Worm (Caenorhabditis elegans) whole organism, L4 larva: Measurements from ENCODE around the gene cwp-1.

Source experiments
- F10B5.3 ChIP-seq: sonication (generic microtip); optimal IDR thresholded peaks from 2 replicates; lab custom pipeline; 2016; ENCODE audit warnings: mild to moderate bottlenecking, missing genetic modification characterization, missing compliant biosample characterization
- F49E8.2 ChIP-seq: sonication (generic microtip); optimal IDR thresholded peaks from 2 replicates; lab custom pipeline; 2016; ENCODE audit warnings: missing compliant biosample characterization, mild to moderate bottlenecking, missing genetic modification characterization, borderline replicate concordance
- Y105C5A.15 ChIP-seq: fragments of 200-800 bp; sonication (Bioruptor generic); IDR thresholded peaks from 2 replicates; pipeline ENCODE4 v1.3.6; 2022; ENCODE audit warnings: missing genetic modification characterization, missing compliant biosample characterization
- Y48G9A.11 ChIP-seq: fragments of 200-800 bp; sonication (Bioruptor generic); IDR thresholded peaks from 2 replicates; pipeline ENCODE4 v1.3.6; 2022; ENCODE audit warnings: missing genetic modification reagents, missing genetic modification characterization, missing compliant biosample characterization
- ceh-44 ChIP-seq: fragments of 200-800 bp; sonication (Bioruptor generic); IDR thresholded peaks from 2 replicates; pipeline ENCODE4 v1.3.6; 2022; ENCODE audit warnings: missing genetic modification reagents, missing genetic modification characterization, missing compliant biosample characterization
- cey-2 ChIP-seq: sonication (generic microtip); optimal IDR thresholded peaks from 3 replicates; lab custom pipeline; 2017; ENCODE audit warnings: missing genetic modification characterization, mild to moderate bottlenecking, missing compliant biosample characterization, antibody characterized with exemption, borderline replicate concordance; ENCODE audit not compliant: insufficient read depth
- daf-16 ChIP-seq, 3 experiments: sonication (generic microtip); optimal IDR thresholded peaks; 2 replicates each; lab custom pipeline; 2016 to 2017; ENCODE audit warnings: missing genetic modification characterization in 3 of 3, missing genetic modification reagents in 3 of 3, mild to moderate bottlenecking in 2 of 3, missing compliant biosample characterization in 2 of 3, missing biosample characterization in 1 of 3, moderate library complexity in 1 of 3
- daf-19 ChIP-seq: fragments of 200-800 bp; sonication (Bioruptor generic); conservative IDR thresholded peaks from 2 replicates; pipeline ENCODE4 v1.3.6; 2022; ENCODE audit warnings: missing genetic modification characterization, missing compliant biosample characterization
- dmd-6 ChIP-seq: fragments of 200-800 bp; sonication (Bioruptor generic); IDR thresholded peaks from 2 replicates; pipeline ENCODE4 v1.3.6; 2022; ENCODE audit warnings: missing genetic modification reagents, missing genetic modification characterization, missing compliant biosample characterization
- dmd-8 ChIP-seq: fragments of 200-800 bp; sonication (Bioruptor generic); IDR thresholded peaks from 2 replicates; pipeline ENCODE4 v1.3.6; 2022; ENCODE audit warnings: missing genetic modification characterization, missing compliant biosample characterization
- dve-1 ChIP-seq: sonication (generic microtip); optimal IDR thresholded peaks from 2 replicates; lab custom pipeline; 2017; ENCODE audit warnings: antibody characterized with exemption, mild to moderate bottlenecking, missing genetic modification characterization, missing compliant biosample characterization; ENCODE audit not compliant: insufficient read depth
- egl-43 ChIP-seq: fragments of 200-800 bp; sonication (Bioruptor generic); IDR thresholded peaks from 2 replicates; pipeline ENCODE4 v1.3.6; 2022; ENCODE audit warnings: missing genetic modification reagents, missing genetic modification characterization, missing compliant biosample characterization
- gei-8 ChIP-seq: fragments of 200-800 bp; sonication (Bioruptor generic); optimal IDR thresholded peaks from 2 replicates; lab custom pipeline; 2018; ENCODE audit warnings: mild to moderate bottlenecking, missing genetic modification characterization, missing compliant biosample characterization
- hif-1 ChIP-seq, 2 experiments: sonication (generic microtip); optimal IDR thresholded peaks; 2 replicates each; lab custom pipeline; 2016 to 2017; ENCODE audit warnings: missing compliant biosample characterization in 2 of 2, missing genetic modification characterization in 2 of 2, missing genetic modification reagents in 2 of 2, missing genotype in 2 of 2, mild to moderate bottlenecking in 1 of 2
- hlh-11 ChIP-seq: fragments of 200-800 bp; sonication (Bioruptor generic); optimal IDR thresholded peaks from 2 replicates; lab custom pipeline; 2018; ENCODE audit warnings: mild to moderate bottlenecking, missing genetic modification characterization, missing compliant biosample characterization
- hlh-30 ChIP-seq: sonication (generic microtip); optimal IDR thresholded peaks from 2 replicates; lab custom pipeline; 2017; ENCODE audit warnings: antibody characterized with exemption, mild to moderate bottlenecking, missing genetic modification characterization, missing compliant biosample characterization; ENCODE audit not compliant: insufficient read depth
- hmg-1.1 ChIP-seq: fragments of 200-800 bp; sonication (Bioruptor generic); IDR thresholded peaks from 2 replicates; pipeline ENCODE4 v1.3.6; 2022; ENCODE audit warnings: missing genetic modification reagents, missing genetic modification characterization, missing compliant biosample characterization
- jun-1 ChIP-seq: fragments of 150-350 bp; optimal IDR thresholded peaks from 2 replicates; lab custom pipeline; 2014; ENCODE audit warnings: missing biosample characterization, missing genetic modification reagents, missing genetic modification characterization
- lim-7 ChIP-seq: fragments of 200-800 bp; sonication (Bioruptor generic); IDR thresholded peaks from 2 replicates; pipeline ENCODE4 v1.3.6; 2022; ENCODE audit warnings: missing genetic modification characterization, missing compliant biosample characterization
- lin-1 ChIP-seq: fragments of 200-800 bp; sonication (Bioruptor generic); IDR thresholded peaks from 2 replicates; pipeline ENCODE4 v1.3.6; 2022; ENCODE audit warnings: missing genetic modification reagents, missing genetic modification characterization, missing compliant biosample characterization
- lin-13 ChIP-seq: fragments of 150-350 bp; optimal IDR thresholded peaks from 2 replicates; lab custom pipeline; 2014; ENCODE audit warnings: missing biosample characterization, missing genetic modification reagents, missing genetic modification characterization
- lin-38 ChIP-seq: fragments of 200-800 bp; sonication (Bioruptor generic); IDR thresholded peaks from 2 replicates; pipeline ENCODE4 v1.3.6; 2022; ENCODE audit warnings: missing genetic modification reagents, missing genetic modification characterization, missing compliant biosample characterization
- lin-39 ChIP-seq: fragments of 150-350 bp; optimal IDR thresholded peaks from 2 replicates; lab custom pipeline; 2014; ENCODE audit warnings: missing biosample characterization, missing genetic modification reagents, missing genetic modification characterization
- mdl-1 ChIP-seq, 2 experiments: fragments of 150-350 bp in 1 of 2; sonication (generic microtip) in 1 of 2; optimal IDR thresholded peaks; 2 replicates each; lab custom pipeline; 2014 to 2017; ENCODE audit warnings: missing biosample characterization in 2 of 2, missing genetic modification characterization in 2 of 2
- mep-1 ChIP-seq: fragments of 150-350 bp; sonication (generic microtip); optimal IDR thresholded peaks from 3 replicates; lab custom pipeline; 2014; ENCODE audit warnings: missing biosample characterization, missing genetic modification characterization
- nhr-102 ChIP-seq: sonication (generic microtip); optimal IDR thresholded peaks from 2 replicates; lab custom pipeline; 2016; ENCODE audit warnings: mild to moderate bottlenecking, missing genetic modification characterization, moderate library complexity, missing compliant biosample characterization
- nhr-11 ChIP-seq: fragments of 150-350 bp; optimal IDR thresholded peaks from 2 replicates; lab custom pipeline; 2014; ENCODE audit warnings: missing biosample characterization, missing genetic modification characterization
- nhr-25 ChIP-seq: sonication (generic microtip); optimal IDR thresholded peaks from 2 replicates; lab custom pipeline; 2017; ENCODE audit warnings: missing genetic modification characterization, mild to moderate bottlenecking, missing compliant biosample characterization, antibody characterized with exemption, moderate library complexity, borderline replicate concordance; ENCODE audit not compliant: insufficient read depth
- nhr-28 ChIP-seq: fragments of 150-350 bp; optimal IDR thresholded peaks from 2 replicates; lab custom pipeline; 2014; ENCODE audit warnings: missing biosample characterization, missing genetic modification characterization
- nhr-41 ChIP-seq: fragments of 200-800 bp; sonication (Bioruptor generic); IDR thresholded peaks from 2 replicates; pipeline ENCODE4 v1.3.6; 2022; ENCODE audit warnings: missing genetic modification reagents, missing genetic modification characterization, missing compliant biosample characterization
- nhr-77 ChIP-seq: fragments of 150-350 bp; optimal IDR thresholded peaks from 2 replicates; lab custom pipeline; 2014; ENCODE audit warnings: missing biosample characterization, missing genetic modification characterization
- pha-4 ChIP-seq, 2 experiments: fragments of 150-350 bp in 1 of 2; fragments of 200-800 bp in 1 of 2; sonication (Bioruptor generic) in 1 of 2; IDR thresholded peaks in 1 of 2; optimal IDR thresholded peaks in 1 of 2; 2 replicates each; pipeline versions ENCODE4 v1.3.6 to Lab custom; 2014 to 2022; ENCODE audit warnings: missing genetic modification characterization in 2 of 2, missing genetic modification reagents in 2 of 2, missing biosample characterization in 1 of 2, missing compliant biosample characterization in 1 of 2
- pqm-1 ChIP-seq: sonication (generic microtip); optimal IDR thresholded peaks from 2 replicates; lab custom pipeline; 2017; ENCODE audit warnings: missing biosample characterization, missing genetic modification characterization
- set-16 ChIP-seq: fragments of 200-800 bp; sonication (Bioruptor generic); IDR thresholded peaks from 2 replicates; pipeline ENCODE4 v1.3.6; 2022; ENCODE audit warnings: missing genetic modification reagents, missing genetic modification characterization, missing compliant biosample characterization
- snpc-1.2 ChIP-seq: fragments of 200-800 bp; sonication (Bioruptor generic); IDR thresholded peaks from 2 replicates; pipeline ENCODE4 v1.3.6; 2022; ENCODE audit warnings: missing genetic modification reagents, missing genetic modification characterization, missing compliant biosample characterization
- snpc-4 ChIP-seq: fragments of 150-350 bp; optimal IDR thresholded peaks from 2 replicates; lab custom pipeline; 2014; ENCODE audit warnings: missing biosample characterization, missing genetic modification characterization
- spr-3 ChIP-seq: fragments of 200-800 bp; sonication (Bioruptor generic); optimal IDR thresholded peaks from 2 replicates; lab custom pipeline; 2018; ENCODE audit warnings: mild to moderate bottlenecking, missing genetic modification characterization, missing compliant biosample characterization
- unc-130 ChIP-seq: sonication (generic microtip); optimal IDR thresholded peaks from 2 replicates; lab custom pipeline; 2016; ENCODE audit warnings: missing genetic modification reagents, missing genetic modification characterization, missing compliant biosample characterization
- unc-39 ChIP-seq: sonication (generic microtip); optimal IDR thresholded peaks from 2 replicates; lab custom pipeline; 2017; ENCODE audit warnings: missing biosample characterization, missing genetic modification characterization
- vab-7 ChIP-seq: fragments of 200-800 bp; sonication (Bioruptor generic); IDR thresholded peaks from 2 replicates; pipeline ENCODE4 v1.3.6; 2022; ENCODE audit warnings: missing genetic modification reagents, missing genetic modification characterization, missing compliant biosample characterization
- zfp-2 ChIP-seq: sonication (generic microtip); optimal IDR thresholded peaks from 2 replicates; lab custom pipeline; 2016; ENCODE audit warnings: mild to moderate bottlenecking, missing genetic modification characterization, missing compliant biosample characterization
- zip-2 ChIP-seq: fragments of 150-350 bp; optimal IDR thresholded peaks from 2 replicates; lab custom pipeline; 2014; ENCODE audit warnings: missing biosample characterization, missing genetic modification characterization
- ztf-11 ChIP-seq: fragments of 150-350 bp; optimal IDR thresholded peaks from 2 replicates; lab custom pipeline; 2014; ENCODE audit warnings: missing biosample characterization, missing genetic modification characterization
- ztf-7 ChIP-seq: fragments of 150-350 bp; optimal IDR thresholded peaks from 2 replicates; lab custom pipeline; 2014; ENCODE audit warnings: missing biosample characterization, missing genetic modification characterization

The cwp-1 gene

DNA sequence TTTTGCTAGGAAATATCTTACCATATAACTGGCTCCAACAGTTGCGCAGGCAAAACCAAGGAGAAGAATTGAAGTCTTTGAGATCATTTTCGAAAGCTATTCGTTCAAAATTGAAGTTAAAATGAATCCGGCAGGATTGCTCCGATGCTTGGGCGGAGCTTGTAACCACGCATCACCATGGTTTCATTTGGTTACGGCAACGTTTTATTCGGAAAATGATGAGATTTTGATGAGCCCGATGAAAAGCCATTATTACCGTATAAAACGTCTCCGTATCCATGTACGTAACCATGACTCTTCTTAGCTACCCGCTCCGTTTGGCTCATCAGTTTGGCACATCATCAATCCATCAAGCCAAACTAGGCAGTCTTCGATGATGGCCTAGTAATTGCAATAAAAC, at the start of gene cwp-1:
Gene cwp-1, minus strand, starts transcription at position 101 of the 400 bp plus-strand sequence.
- TF ChIP-seq Y48G9A.11 (GFP tag; lab: Robert Waterston, UW) = no peak

DNA sequence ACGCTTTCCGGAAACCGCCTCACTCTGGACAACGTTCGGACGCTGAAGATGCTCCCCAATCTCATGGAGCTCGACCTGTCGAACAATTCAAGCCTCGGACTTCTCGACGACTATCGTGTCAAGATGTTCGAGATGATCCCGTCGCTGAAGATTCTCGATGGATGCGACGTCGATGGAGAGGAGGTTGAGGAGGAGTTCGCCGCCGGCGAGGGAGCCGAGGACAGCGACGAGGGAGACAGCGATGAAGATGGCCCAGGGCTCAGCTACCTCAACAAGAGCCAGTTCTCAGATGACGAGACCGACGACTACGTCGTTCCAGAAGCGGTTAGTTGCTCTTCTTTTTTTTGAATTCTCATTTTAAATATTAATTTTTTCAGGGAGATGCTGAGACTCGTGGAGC, 49.7 kb upstream of the cwp-1 start:
- TF ChIP-seq set-16 (GFP tag; lab: Robert Waterston, UW) = peak; percentile 86
- TF ChIP-seq zfp-2 = no peak
- TF ChIP-seq hmg-1.1 (GFP tag; lab: Robert Waterston, UW) = no peak

DNA sequence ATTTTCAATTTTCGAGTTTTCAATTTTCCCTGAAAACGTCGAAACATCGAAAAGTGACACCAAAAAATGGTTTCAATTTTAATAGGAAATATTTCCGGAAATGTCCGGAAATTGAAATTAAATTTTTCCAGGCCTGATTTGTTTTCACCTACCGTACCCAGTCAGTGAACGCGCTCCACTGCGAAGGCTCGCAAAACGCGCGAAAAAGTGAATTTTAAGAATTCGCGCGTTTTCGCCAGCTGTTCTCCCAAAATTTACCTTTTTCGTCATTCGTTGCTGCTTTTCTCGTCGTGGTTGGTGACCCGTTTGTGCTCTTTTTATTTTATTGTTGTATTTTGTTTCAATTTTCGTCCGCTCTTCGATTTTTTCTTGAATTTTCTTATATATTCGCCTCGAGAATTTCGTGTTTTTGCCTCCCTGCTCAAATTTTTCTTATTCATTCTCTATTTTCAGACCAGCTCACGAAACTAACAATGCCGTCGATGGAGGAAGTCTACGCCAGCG, 48.9 kb upstream of the cwp-1 start, which contains the start of gene T19H12.2:
Gene T19H12.2, plus strand, starts transcription at position 454 of the 504 bp plus-strand sequence.
- TF ChIP-seq snpc-1.2 (peak; percentile 78), pha-4 (GFP tag; IDR thresholded peaks at IDR 0.05; lab: Robert Waterston, UW) (no peak), pha-4 (tag; optimal IDR thresholded peaks at IDR 0.05; lab: Kevin White, UChicago) (no peak), lim-7 (GFP tag; lab: Robert Waterston, UW) (no peak), Y48G9A.11 (GFP tag; lab: Robert Waterston, UW) (peak; percentile 87), unc-130 (peak; percentile 91), nhr-11 (tag; lab: Kevin White, UChicago) (no peak), hif-1 (tag; optimal IDR thresholded peaks at IDR 0.05; lab: Kevin White, UChicago) (no peak), lin-1 (GFP tag; lab: Robert Waterston, UW) (no peak), ceh-44 (GFP tag; lab: Robert Waterston, UW) (no peak), dve-1 (no peak), F10B5.3 (tag; lab: Kevin White, UChicago) (no peak), F49E8.2 (peak; percentile 85), nhr-41 (no peak), egl-43 (GFP tag; lab: Robert Waterston, UW) (no peak), gei-8 (no peak), lin-13 (GFP tag; lab: Kevin White, UChicago) (peak; percentile 32), mep-1 (tag; lab: Kevin White, UChicago) (no peak), zip-2 (tag; lab: Kevin White, UChicago) (no peak), lin-38 (GFP tag; lab: Robert Waterston, UW) (peak; percentile 98), spr-3 (no peak), jun-1 (tag; lab: Kevin White, UChicago) (no peak), daf-19 (no peak), cey-2 (tag; lab: Kevin White, UChicago) (no peak), nhr-28 (no peak), vab-7 (GFP tag; lab: Robert Waterston, UW) (peak; percentile 18; the same call in 1 of the 2 replicates), ztf-11 (tag; lab: Kevin White, UChicago) (no peak), mdl-1 (tag; optimal IDR thresholded peaks at IDR 0.05; lab: Kevin White, UChicago) (no peak)

DNA sequence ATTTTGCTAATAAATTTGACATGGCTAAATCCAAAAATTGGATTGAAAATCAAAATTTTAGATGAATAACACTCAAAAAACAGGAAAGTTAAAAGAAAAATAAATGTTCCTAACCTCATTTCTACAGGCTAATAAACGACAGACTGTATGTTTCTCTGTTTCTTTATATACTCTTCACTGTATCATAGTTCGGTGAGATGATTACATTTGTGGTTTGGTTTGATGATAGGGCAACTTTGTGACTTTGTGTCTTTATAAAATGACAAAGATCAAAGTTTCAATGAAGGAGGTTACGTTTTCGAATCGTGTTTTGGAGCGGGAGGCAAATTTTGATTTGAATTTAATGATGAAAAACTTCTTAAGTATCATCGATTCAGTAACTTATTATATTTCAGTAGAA, 48.4 kb upstream of the cwp-1 start, which contains the start of gene ugt-12:
Gene ugt-12, minus strand, starts transcription at position 153 of the 400 bp plus-strand sequence.
- TF ChIP-seq dve-1 (peak; percentile 35), pqm-1 (tag; lab: Kevin White, UChicago) (peak; percentile 71), nhr-28 (peak; percentile 93), lin-13 (GFP tag; lab: Kevin White, UChicago) (no peak), nhr-77 (peak; percentile 58), lin-39 (tag; lab: Kevin White, UChicago) (no peak), mep-1 (tag; lab: Kevin White, UChicago) (peak; percentile 18), snpc-4 (tag; lab: Kevin White, UChicago) (no peak), dmd-6 (GFP tag; lab: Robert Waterston, UW) (peak; percentile 60), hlh-11 (tag; lab: Kevin White, UChicago) (peak; percentile 37), snpc-1.2 (no peak), Y105C5A.15 (no peak), set-16 (GFP tag; lab: Robert Waterston, UW) (no peak), nhr-102 (tag; lab: Kevin White, UChicago) (peak; percentile 28), dmd-8 (GFP tag; lab: Robert Waterston, UW) (no peak), unc-39 (tag; lab: Kevin White, UChicago) (no peak), nhr-11 (tag; lab: Kevin White, UChicago) (no peak), ztf-7 (tag; lab: Kevin White, UChicago) (peak; percentile 57), daf-16 (GFP tag; optimal IDR thresholded peaks at IDR 0.05; lab: Kevin White, UChicago) (no peak), daf-16 (tag; optimal IDR thresholded peaks at IDR 0.05; lab: Kevin White, UChicago) (peak; percentile 54), ceh-44 (GFP tag; lab: Robert Waterston, UW) (no peak), hlh-30 (tag; lab: Kevin White, UChicago) (peak; percentile 18), nhr-25 (no peak)
